Worm (Caenorhabditis elegans) whole organism, midembryonic: ENCODE results near the gene C03H5.5.

Experiments
- T22C8.4 ChIP-seq: fragments of 200-800 bp; sonication (Bioruptor generic); IDR thresholded peaks from 2 replicates; pipeline ENCODE4 v1.3.6; 2022; ENCODE audit warnings: missing genetic modification characterization, missing compliant biosample characterization
- cog-1 ChIP-seq: sonication (generic microtip); optimal IDR thresholded peaks from 2 replicates; lab custom pipeline; 2016; ENCODE audit warnings: missing genetic modification characterization, missing compliant biosample characterization
- flt-1 ChIP-seq: fragments of 200-800 bp; sonication (Bioruptor generic); IDR thresholded peaks from 2 replicates; pipeline ENCODE4 v1.3.6; 2022; ENCODE audit warnings: missing genetic modification characterization, missing compliant biosample characterization
- klf-2 ChIP-seq: fragments of 200-800 bp; sonication (Bioruptor generic); conservative IDR thresholded peaks from 2 replicates; pipeline ENCODE4 v1.3.6; 2022; ENCODE audit warnings: missing genetic modification reagents, missing genetic modification characterization, missing compliant biosample characterization
- med-1 ChIP-seq: sonication (generic microtip); optimal IDR thresholded peaks from 2 replicates; lab custom pipeline; 2017; ENCODE audit warnings: missing genetic modification characterization, mild to moderate bottlenecking, missing compliant biosample characterization, antibody characterized with exemption, missing genetic modification reagents; ENCODE audit not compliant: insufficient read depth
- ref-1 ChIP-seq: fragments of 200-800 bp; sonication (Bioruptor generic); conservative IDR thresholded peaks from 2 replicates; pipeline ENCODE4 v1.3.6; 2022; ENCODE audit warnings: missing genetic modification reagents, missing genetic modification characterization, missing compliant biosample characterization
- tab-1 ChIP-seq: fragments of 200-800 bp; sonication (Bioruptor generic); IDR thresholded peaks from 2 replicates; pipeline ENCODE4 v1.3.6; 2022; ENCODE audit warnings: missing genetic modification characterization, missing compliant biosample characterization
- ztf-23 ChIP-seq: fragments of 200-800 bp; sonication (Bioruptor generic); IDR thresholded peaks from 2 replicates; pipeline ENCODE4 v1.3.6; 2022; ENCODE audit warnings: missing genetic modification reagents, missing genetic modification characterization, missing compliant biosample characterization
- ztf-29 ChIP-seq: fragments of 200-800 bp; sonication (Bioruptor generic); IDR thresholded peaks from 2 replicates; pipeline ENCODE4 v1.3.6; 2022; ENCODE audit warnings: missing genetic modification reagents, missing genetic modification characterization, missing compliant biosample characterization

Gene C03H5.5

DNA sequence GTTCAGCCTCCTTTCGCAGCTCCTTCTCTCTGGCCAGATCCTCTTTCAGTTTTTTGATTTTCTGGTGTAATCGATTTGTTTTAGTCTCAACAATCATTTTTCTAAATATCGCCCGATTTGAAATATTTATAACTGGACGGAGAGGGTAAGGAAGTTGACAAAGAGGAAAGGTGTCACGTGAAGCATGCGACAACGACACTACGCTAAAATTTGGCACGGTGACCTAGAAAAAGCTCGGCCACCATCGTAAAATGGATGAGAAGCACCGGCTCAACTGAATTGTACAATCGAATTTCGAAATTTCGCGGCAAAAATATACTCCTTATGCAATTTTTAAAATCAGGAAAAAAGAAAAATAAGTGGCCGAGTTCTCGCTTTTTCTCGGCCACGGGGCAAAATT is at the start of gene C03H5.5:
Gene C03H5.5 (minus strand): TSS at position 101 of the 400 bp plus-strand sequence.
- no peak for TF ChIP-seq T22C8.4
- TF ChIP-seq klf-2 (GFP tag; lab: Robert Waterston, UW): no peak
- no peak for TF ChIP-seq flt-1 (GFP tag; lab: Robert Waterston, UW)
- TF ChIP-seq ztf-29 (GFP tag; lab: Robert Waterston, UW): no peak
- TF ChIP-seq ref-1: no peak
- no peak for TF ChIP-seq tab-1 (GFP tag; lab: Robert Waterston, UW)
- no peak for TF ChIP-seq med-1
- no peak for TF ChIP-seq ztf-23 (GFP tag; lab: Robert Waterston, UW)
- TF ChIP-seq cog-1 (tag; lab: Kevin White, UChicago): no peak

DNA sequence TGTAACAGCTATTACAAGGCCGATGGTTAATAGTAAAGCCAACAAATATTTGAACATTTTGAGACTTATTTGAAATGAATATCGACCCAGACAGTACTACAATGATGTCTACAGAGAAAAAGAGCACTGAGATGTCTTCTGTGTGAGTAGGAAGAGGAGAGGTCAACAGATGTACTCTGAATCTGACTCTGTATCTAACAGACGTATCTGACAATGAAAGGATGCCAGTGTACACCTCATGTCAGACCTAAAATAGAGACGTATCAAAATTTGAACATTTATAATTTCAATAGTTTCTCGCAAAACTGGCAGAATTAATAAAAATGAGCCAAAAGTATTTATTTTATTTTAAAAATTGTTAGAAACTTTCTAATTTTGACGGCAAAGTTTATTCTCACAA is 37.9 kb upstream of the C03H5.5 start, which contains the start of gene C24H12.8:
Gene C24H12.8 (minus strand): TSS at position 101 of the 400 bp plus-strand sequence.
- TF ChIP-seq T22C8.4 (no peak), klf-2 (GFP tag; lab: Robert Waterston, UW) (no peak), flt-1 (GFP tag; lab: Robert Waterston, UW) (no peak), med-1 (no peak), ref-1 (no peak), tab-1 (GFP tag; lab: Robert Waterston, UW) (no peak), ztf-23 (GFP tag; lab: Robert Waterston, UW) (no peak), ztf-29 (GFP tag; lab: Robert Waterston, UW) (no peak), cog-1 (tag; lab: Kevin White, UChicago) (no peak)

DNA sequence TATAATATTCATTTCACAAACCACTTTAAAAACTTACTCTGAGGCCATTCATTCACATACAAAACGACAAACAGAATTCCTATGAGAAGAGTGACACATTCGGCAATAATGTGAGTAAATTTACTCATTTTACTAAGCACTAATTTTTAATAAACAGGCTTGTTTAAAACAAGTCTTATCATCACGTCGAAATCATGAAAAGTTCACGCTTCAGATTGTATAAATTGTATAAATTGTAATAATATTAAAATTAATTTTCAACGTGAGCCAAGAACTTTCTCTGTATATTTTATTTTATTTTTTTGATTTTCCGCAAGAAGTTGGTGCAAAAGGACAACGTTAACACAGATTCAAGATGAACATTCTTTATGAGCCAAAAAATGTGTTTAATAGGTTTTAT is 33.6 kb upstream of the C03H5.5 start, which contains the start of gene C24H12.6:
Gene C24H12.6 (minus strand): TSS at position 101 of the 400 bp plus-strand sequence.
- TF ChIP-seq cog-1 (tag; lab: Kevin White, UChicago): no peak
- no peak for TF ChIP-seq tab-1 (GFP tag; lab: Robert Waterston, UW)
- TF ChIP-seq med-1: no peak
- TF ChIP-seq ztf-23 (GFP tag; lab: Robert Waterston, UW): no peak
- TF ChIP-seq ref-1: no peak
- TF ChIP-seq T22C8.4: no peak

DNA sequence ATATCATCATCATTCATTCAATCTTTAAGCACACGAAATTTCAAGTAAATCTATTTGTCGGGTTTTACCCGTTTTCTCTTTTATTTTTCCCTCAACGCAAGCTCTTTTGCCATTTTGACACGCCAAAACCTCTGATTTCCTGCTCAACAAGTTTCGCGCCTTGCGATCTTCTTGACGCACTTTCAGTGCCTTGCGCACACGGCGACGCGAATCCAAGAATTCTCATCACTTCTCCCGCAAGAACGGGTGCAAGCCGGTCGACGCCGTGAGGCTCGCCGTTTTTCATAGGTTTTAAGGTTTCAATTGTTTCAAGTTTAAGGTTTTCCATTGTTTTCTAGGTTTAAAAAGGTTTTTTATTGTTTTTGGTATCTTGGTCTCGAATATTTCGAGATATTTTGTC is 31.6 kb upstream of the C03H5.5 start:
- TF ChIP-seq ztf-23 (GFP tag; lab: Robert Waterston, UW): peak; percentile 73
- TF ChIP-seq flt-1 (GFP tag; lab: Robert Waterston, UW): peak; percentile 78; the same call in 1 of the 2 replicates
- TF ChIP-seq tab-1 (GFP tag; lab: Robert Waterston, UW): peak; percentile 57; the same call in 1 of the 2 replicates

DNA sequence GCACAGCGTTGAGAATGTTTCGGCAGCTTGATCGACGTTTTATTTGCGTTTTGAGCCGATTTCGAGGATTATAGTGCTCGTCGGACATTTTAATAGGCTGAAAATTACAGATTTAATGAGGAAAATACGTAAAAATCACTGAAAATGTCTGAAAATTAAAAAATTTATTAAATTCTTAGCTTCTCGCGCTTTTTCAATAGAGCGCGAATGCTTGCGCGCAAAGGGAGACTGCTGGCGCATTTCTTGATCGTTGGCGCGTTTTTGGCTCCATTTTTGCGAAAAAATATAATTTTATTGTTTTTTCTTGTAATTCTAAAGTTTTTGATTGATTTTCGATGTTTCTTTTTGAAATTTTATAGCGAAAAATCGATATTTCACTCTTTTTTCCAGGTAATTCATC is 25.7 kb upstream of the C03H5.5 start, which contains the start of the genes dnsn-1 and C24H12.4:
Gene dnsn-1 (minus strand): TSS at position 101 of the 400 bp plus-strand sequence.
Gene C24H12.4 (plus strand): TSS at position 391 of the 400 bp plus-strand sequence.
- TF ChIP-seq ztf-29 (GFP tag; lab: Robert Waterston, UW): no peak
- TF ChIP-seq med-1: no peak
- TF ChIP-seq cog-1 (tag; lab: Kevin White, UChicago): peak; percentile 62

DNA sequence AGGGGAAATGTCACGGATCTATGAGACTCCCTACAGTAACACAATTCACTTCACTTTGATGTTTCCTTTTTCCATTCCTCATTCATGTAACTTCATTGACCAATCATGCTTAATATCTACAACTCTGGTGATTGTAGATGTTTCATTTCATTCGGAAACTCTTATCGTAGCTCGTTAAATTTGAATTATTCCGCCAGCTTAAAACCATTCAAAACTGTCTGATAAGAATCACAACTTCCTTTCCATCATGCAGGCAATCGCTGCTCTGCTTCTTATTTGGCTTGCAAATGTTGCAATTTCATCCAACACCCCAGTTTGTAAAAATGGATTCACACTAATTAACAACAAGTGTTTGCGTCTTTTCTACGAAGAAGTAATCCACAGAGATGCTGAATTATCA is 17.3 kb upstream of the C03H5.5 start, which contains the start of gene clec-10:
Gene clec-10 (plus strand): TSS at position 244 of the 400 bp plus-strand sequence.
- no peak for TF ChIP-seq klf-2 (GFP tag; lab: Robert Waterston, UW)
- no peak for TF ChIP-seq med-1
- TF ChIP-seq ref-1: no peak
- TF ChIP-seq flt-1 (GFP tag; lab: Robert Waterston, UW): no peak
- no peak for TF ChIP-seq ztf-23 (GFP tag; lab: Robert Waterston, UW)
- TF ChIP-seq tab-1 (GFP tag; lab: Robert Waterston, UW): no peak
- TF ChIP-seq ztf-29 (GFP tag; lab: Robert Waterston, UW): no peak
- no peak for TF ChIP-seq T22C8.4
- TF ChIP-seq cog-1 (tag; lab: Kevin White, UChicago): no peak

DNA sequence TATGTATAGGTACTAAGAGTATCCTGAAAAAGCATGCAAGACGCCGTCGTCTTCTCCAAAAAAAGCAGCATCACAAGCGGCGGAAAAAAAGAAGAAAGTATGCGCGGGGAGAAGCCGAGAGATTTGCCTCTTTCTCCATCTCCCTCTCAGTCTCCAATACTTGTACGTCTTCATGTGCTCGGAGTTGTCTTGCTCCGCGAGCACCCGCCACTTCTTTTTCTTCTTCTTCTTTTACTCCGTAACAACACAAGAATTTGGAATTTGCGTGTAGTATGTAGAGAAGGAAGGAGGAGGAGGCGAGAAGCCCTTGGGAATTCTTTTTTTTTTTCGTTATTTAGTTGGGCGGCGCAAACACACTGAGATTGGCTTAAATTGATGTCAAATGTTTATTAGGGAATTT is 16.1 kb upstream of the C03H5.5 start:
- TF ChIP-seq flt-1 (GFP tag; lab: Robert Waterston, UW) (no peak), klf-2 (GFP tag; lab: Robert Waterston, UW) (no peak), tab-1 (GFP tag; lab: Robert Waterston, UW) (no peak), ztf-23 (GFP tag; lab: Robert Waterston, UW) (no peak), cog-1 (tag; lab: Kevin White, UChicago) (no peak), T22C8.4 (no peak), med-1 (no peak), ztf-29 (GFP tag; lab: Robert Waterston, UW) (no peak), ref-1 (no peak)

DNA sequence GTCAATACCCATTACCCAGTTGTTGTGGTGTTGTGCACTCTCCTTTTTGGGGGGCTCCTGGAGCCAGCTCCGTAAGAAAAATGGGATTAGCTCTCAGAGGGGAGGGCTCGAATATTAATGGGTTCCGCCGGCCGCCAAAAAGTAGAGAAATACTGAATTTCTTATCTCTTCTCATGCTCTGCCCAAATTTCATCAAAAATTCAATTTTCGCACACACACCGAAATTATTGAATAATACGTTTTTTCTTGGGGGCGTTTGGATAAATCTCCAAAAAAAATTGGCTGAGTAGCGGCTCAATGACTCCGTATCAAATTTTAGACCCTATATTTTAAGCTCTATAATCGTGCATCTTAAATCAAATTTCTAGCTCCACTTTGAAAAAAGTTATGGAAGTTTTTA is 15.0 kb upstream of the C03H5.5 start:
- TF ChIP-seq cog-1 (tag; lab: Kevin White, UChicago) (no peak), med-1 (no peak), ztf-29 (GFP tag; lab: Robert Waterston, UW) (no peak), flt-1 (GFP tag; lab: Robert Waterston, UW) (no peak), T22C8.4 (no peak), ztf-23 (GFP tag; lab: Robert Waterston, UW) (no peak), klf-2 (GFP tag; lab: Robert Waterston, UW) (no peak), tab-1 (GFP tag; lab: Robert Waterston, UW) (no peak), ref-1 (no peak)

DNA sequence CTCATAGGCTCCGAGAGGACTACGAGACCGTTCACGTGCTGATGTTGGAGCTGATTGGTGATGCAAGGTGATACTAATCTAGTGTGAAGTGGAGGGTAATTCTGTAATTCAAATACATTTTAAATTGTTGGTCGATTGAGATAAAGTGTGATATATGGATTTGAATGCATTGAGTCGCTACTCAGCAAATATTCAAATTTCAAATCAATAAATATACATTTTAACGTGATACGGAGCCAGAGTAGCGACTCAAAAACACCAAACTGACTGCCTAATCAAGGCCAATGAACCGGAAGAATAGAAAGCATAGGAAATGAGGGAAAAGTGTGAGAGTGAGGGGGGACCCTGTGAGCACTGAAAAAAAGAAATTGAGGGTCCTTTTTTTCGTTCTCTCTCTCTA is 14.2 kb upstream of the C03H5.5 start, which contains the start of gene C03H5.6:
Gene C03H5.6 (minus strand): TSS at position 101 of the 400 bp plus-strand sequence.
- TF ChIP-seq flt-1 (GFP tag; lab: Robert Waterston, UW) (no peak), med-1 (no peak), ztf-23 (GFP tag; lab: Robert Waterston, UW) (no peak), klf-2 (GFP tag; lab: Robert Waterston, UW) (no peak), ref-1 (no peak), tab-1 (GFP tag; lab: Robert Waterston, UW) (no peak), ztf-29 (GFP tag; lab: Robert Waterston, UW) (no peak), cog-1 (tag; lab: Kevin White, UChicago) (no peak), T22C8.4 (no peak)

DNA sequence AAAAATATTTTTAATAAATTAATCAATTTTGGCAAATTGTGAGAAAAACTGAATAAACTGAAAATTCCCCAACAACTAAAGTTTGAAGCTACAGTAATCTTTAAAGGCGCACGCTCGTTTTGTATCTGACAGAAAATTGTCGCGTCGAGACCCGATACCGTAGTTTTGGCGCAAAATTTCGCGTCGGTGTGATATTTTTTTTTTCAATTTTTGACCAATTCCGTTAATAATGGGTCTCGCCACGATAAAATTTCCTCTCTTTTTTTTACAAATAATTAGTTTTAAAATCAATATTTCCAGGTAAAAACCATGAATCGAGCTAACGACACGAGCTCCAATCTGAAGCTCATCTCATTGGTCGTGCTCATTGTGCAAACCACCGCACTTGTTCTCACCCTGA is 3.4 kb upstream of the C03H5.5 start, which contains the start of gene nstp-4:
Gene nstp-4 (plus strand): TSS at position 301 of the 400 bp plus-strand sequence.
- TF ChIP-seq ref-1: no peak
